Fruit fly (Drosophila melanogaster) whole organism, embryonic: ENCODE data around the gene Prm.
A peak's percentile ranks its signal among the peaks of the same experiment; 100 is the strongest.

Experiments
- B-H1 ChIP-seq: fragments of 200-800 bp; sonication (Bioruptor generic); IDR thresholded peaks from 3 replicates; pipeline ENCODE4 v1.3.6; 2022; ENCODE audit warnings: missing biosample characterization, missing genetic modification characterization
- Bteb2 ChIP-seq: fragments of 200-800 bp; sonication (Bioruptor generic); optimal IDR thresholded peaks from 2 replicates; lab custom pipeline; 2016; ENCODE audit warnings: missing biosample characterization, missing genetic modification characterization
- CG10209 ChIP-seq: fragments of 200-800 bp; sonication (Bioruptor generic); optimal IDR thresholded peaks from 3 replicates; lab custom pipeline; 2017; ENCODE audit warnings: missing biosample characterization, mild to moderate bottlenecking, missing genetic modification characterization, missing genetic modification reagents
- CG11398 ChIP-seq: fragments of 200-800 bp; sonication (Bioruptor generic); optimal IDR thresholded peaks from 2 replicates; lab custom pipeline; 2016; ENCODE audit warnings: missing biosample characterization, missing genetic modification characterization
- CG12769 ChIP-seq: fragments of 200-800 bp; sonication (Bioruptor generic); optimal IDR thresholded peaks from 2 replicates; lab custom pipeline; 2019; ENCODE audit warnings: missing biosample characterization, mild to moderate bottlenecking, missing genetic modification characterization, moderate library complexity
- CG17568 ChIP-seq: fragments of 200-800 bp; sonication (Bioruptor generic); optimal IDR thresholded peaks from 2 replicates; lab custom pipeline; 2018; ENCODE audit warnings: missing biosample characterization, mild to moderate bottlenecking, missing genetic modification characterization, moderate library complexity
- CG17612 ChIP-seq: fragments of 200-800 bp; sonication (Bioruptor generic); IDR thresholded peaks from 2 replicates; pipeline ENCODE4 v1.3.6; 2022; ENCODE audit warnings: missing biosample characterization, missing genetic modification characterization
- CG17802 ChIP-seq: fragments of 200-800 bp; sonication (Bioruptor generic); optimal IDR thresholded peaks from 2 replicates; lab custom pipeline; 2018; ENCODE audit warnings: missing biosample characterization, mild to moderate bottlenecking, missing genetic modification characterization, moderate library complexity
- CG18011 ChIP-seq: fragments of 200-800 bp; sonication (Bioruptor generic); optimal IDR thresholded peaks from 2 replicates; lab custom pipeline; 2017; ENCODE audit warnings: missing biosample characterization, missing genetic modification characterization, mild to moderate bottlenecking, moderate library complexity, missing genotype
- CG18764 ChIP-seq: fragments of 200-800 bp; sonication (Bioruptor generic); optimal IDR thresholded peaks from 3 replicates; lab custom pipeline; 2016; ENCODE audit warnings: missing biosample characterization, missing genetic modification characterization
- CG31388 ChIP-seq: fragments of 200-800 bp; sonication (Bioruptor generic); optimal IDR thresholded peaks from 2 replicates; lab custom pipeline; 2016; ENCODE audit warnings: missing biosample characterization, missing genetic modification characterization
- CG3995 ChIP-seq: fragments of 200-800 bp; sonication (Bioruptor generic); optimal IDR thresholded peaks from 3 replicates; lab custom pipeline; 2016; ENCODE audit warnings: missing biosample characterization, missing genetic modification characterization
- CG4730 ChIP-seq: fragments of 200-800 bp; sonication (Bioruptor generic); IDR thresholded peaks from 2 replicates; pipeline ENCODE4 v1.3.6; 2022; ENCODE audit warnings: missing biosample characterization, missing genetic modification characterization
- CG6791 ChIP-seq: fragments of 200-800 bp; sonication (Bioruptor generic); IDR thresholded peaks from 3 replicates; pipeline ENCODE4 v1.3.6; 2022; ENCODE audit warnings: missing biosample characterization, missing genetic modification characterization; ENCODE audit not compliant: partially characterized antibody
- CG7556 ChIP-seq: fragments of 200-800 bp; sonication (Bioruptor generic); optimal IDR thresholded peaks from 2 replicates; lab custom pipeline; 2017; ENCODE audit warnings: missing biosample characterization, mild to moderate bottlenecking, missing genetic modification characterization
- CG8359 ChIP-seq: fragments of 200-800 bp; sonication (Bioruptor generic); optimal IDR thresholded peaks from 2 replicates; lab custom pipeline; 2017; ENCODE audit warnings: missing biosample characterization, mild to moderate bottlenecking, missing genetic modification characterization, borderline replicate concordance
- CG8944 ChIP-seq: fragments of 200-800 bp; sonication (Bioruptor generic); optimal IDR thresholded peaks from 3 replicates; lab custom pipeline; 2016; ENCODE audit warnings: missing biosample characterization, missing genetic modification characterization
- CG9215 ChIP-seq: fragments of 200-800 bp; sonication (Bioruptor generic); IDR thresholded peaks from 2 replicates; pipeline ENCODE4 v1.3.6; 2022; ENCODE audit warnings: missing biosample characterization, missing genetic modification characterization
- CG9876 ChIP-seq: fragments of 200-800 bp; sonication (Bioruptor generic); optimal IDR thresholded peaks from 2 replicates; lab custom pipeline; 2016; ENCODE audit warnings: missing biosample characterization, missing genetic modification characterization
- Camta ChIP-seq: fragments of 200-800 bp; sonication (Bioruptor generic); optimal IDR thresholded peaks from 2 replicates; lab custom pipeline; 2016; ENCODE audit warnings: missing biosample characterization, missing genetic modification characterization
- Dad ChIP-seq: fragments of 200-800 bp; sonication (Bioruptor generic); optimal IDR thresholded peaks from 3 replicates; lab custom pipeline; 2016; ENCODE audit warnings: missing biosample characterization, missing genetic modification characterization
- Doc3 ChIP-seq: fragments of 200-800 bp; sonication (Bioruptor generic); IDR thresholded peaks from 3 replicates; pipeline ENCODE4 v1.3.6; 2022; ENCODE audit warnings: missing biosample characterization, missing genetic modification characterization; ENCODE audit not compliant: partially characterized antibody
- Ets65A ChIP-seq: fragments of 200-800 bp; sonication (Bioruptor generic); peaks from one replicate; lab custom pipeline; 2016; ENCODE audit warnings: missing biosample characterization, missing genetic modification characterization
- Ets97D ChIP-seq: fragments of 200-800 bp; sonication (Bioruptor generic); optimal IDR thresholded peaks from 3 replicates; lab custom pipeline; 2016; ENCODE audit warnings: missing biosample characterization, missing genetic modification characterization
- HmgD ChIP-seq: fragments of 200-800 bp; sonication (Bioruptor generic); optimal IDR thresholded peaks from 3 replicates; lab custom pipeline; 2016; ENCODE audit warnings: missing biosample characterization, missing genetic modification characterization
- Hmr ChIP-seq: fragments of 200-800 bp; sonication (Bioruptor generic); optimal IDR thresholded peaks from 3 replicates; lab custom pipeline; 2017; ENCODE audit warnings: mild to moderate bottlenecking, missing biosample characterization, missing genetic modification reagents, missing genetic modification characterization
- Max ChIP-seq: fragments of 200-800 bp; sonication (Bioruptor generic); optimal IDR thresholded peaks from 2 replicates; lab custom pipeline; 2016; ENCODE audit warnings: missing biosample characterization, mild to moderate bottlenecking, missing genetic modification characterization
- Ravus ChIP-seq: fragments of 200-800 bp; sonication (Bioruptor generic); IDR thresholded peaks from 2 replicates; pipeline ENCODE4 v1.3.6; 2022; ENCODE audit warnings: missing biosample characterization, missing genetic modification characterization
- Sox102F ChIP-seq: fragments of 200-800 bp; sonication (Bioruptor generic); optimal IDR thresholded peaks from 2 replicates; lab custom pipeline; 2018; ENCODE audit warnings: missing biosample characterization, mild to moderate bottlenecking, missing genetic modification characterization, moderate library complexity
- Xbp1 ChIP-seq: fragments of 200-800 bp; sonication (Bioruptor generic); optimal IDR thresholded peaks from 3 replicates; lab custom pipeline; 2016; ENCODE audit warnings: missing biosample characterization, mild to moderate bottlenecking, missing genetic modification characterization
- br ChIP-seq: fragments of >200 bp; optimal IDR thresholded peaks from 2 replicates; lab custom pipeline; 2017
- dmrt11E ChIP-seq: fragments of 200-800 bp; sonication (Bioruptor generic); optimal IDR thresholded peaks from 3 replicates; lab custom pipeline; 2018; ENCODE audit warnings: missing biosample characterization, mild to moderate bottlenecking, missing genetic modification characterization, moderate library complexity
- dysf ChIP-seq: fragments of 200-800 bp; sonication (Bioruptor generic); IDR thresholded peaks from 3 replicates; pipeline ENCODE4 v1.3.6; 2022; ENCODE audit warnings: missing biosample characterization, missing genetic modification characterization
- gro ChIP-seq: fragments of 200-800 bp; sonication (Bioruptor generic); optimal IDR thresholded peaks from 2 replicates; lab custom pipeline; 2016; ENCODE audit warnings: missing biosample characterization, missing genetic modification characterization
- her ChIP-seq: fragments of 200-800 bp; sonication (Bioruptor generic); optimal IDR thresholded peaks from 2 replicates; lab custom pipeline; 2016; ENCODE audit warnings: missing biosample characterization, missing genetic modification characterization
- jumu ChIP-seq: fragments of 200-800 bp; sonication (Bioruptor generic); optimal IDR thresholded peaks from 3 replicates; lab custom pipeline; 2016; ENCODE audit warnings: missing biosample characterization, missing genetic modification characterization
- lab ChIP-seq: fragments of 200-800 bp; sonication (Bioruptor generic); optimal IDR thresholded peaks from 3 replicates; lab custom pipeline; 2017; ENCODE audit warnings: missing biosample characterization, missing genetic modification characterization, mild to moderate bottlenecking, moderate library complexity, missing genetic modification reagents
- lov ChIP-seq, 2 experiments: fragments of 200-800 bp in 1 of 2; fragments of >200 bp in 1 of 2; sonication (Bioruptor generic) in 1 of 2; IDR thresholded peaks in 1 of 2; optimal IDR thresholded peaks in 1 of 2; 2 replicates in 1 of 2; 3 replicates in 1 of 2; pipeline versions ENCODE4 v1.3.6 to Lab custom; 2017 to 2022; ENCODE audit warnings: missing biosample characterization in 1 of 2, missing genetic modification characterization in 1 of 2
- mirr ChIP-seq: fragments of 200-800 bp; sonication (Bioruptor generic); optimal IDR thresholded peaks from 3 replicates; lab custom pipeline; 2018; ENCODE audit warnings: missing biosample characterization, mild to moderate bottlenecking, missing genetic modification characterization
- nmo ChIP-seq: fragments of 200-800 bp; sonication (Bioruptor generic); optimal IDR thresholded peaks from 2 replicates; lab custom pipeline; 2018; ENCODE audit warnings: missing biosample characterization, mild to moderate bottlenecking, missing genetic modification characterization, moderate library complexity
- odd ChIP-seq: fragments of 200-800 bp; sonication (Bioruptor generic); optimal IDR thresholded peaks from 2 replicates; lab custom pipeline; 2017; ENCODE audit warnings: missing biosample characterization, mild to moderate bottlenecking, missing genetic modification characterization
- org-1 ChIP-seq: fragments of 200-800 bp; sonication (Bioruptor generic); optimal IDR thresholded peaks from 2 replicates; lab custom pipeline; 2017; ENCODE audit warnings: missing biosample characterization, missing genetic modification characterization
- pan ChIP-seq, 4 experiments: fragments of >200 bp in 3 of 4; fragments of 200-800 bp in 1 of 4; sonication (Bioruptor generic) in 1 of 4; optimal IDR thresholded peaks in 3 of 4; IDR thresholded peaks in 1 of 4; 2 replicates each; pipeline versions ENCODE4 v1.3.6 to Lab custom; 2017 to 2022; ENCODE audit warnings: missing biosample characterization in 2 of 4, missing genetic modification characterization in 2 of 4, mixed read lengths in 1 of 4
- pnt ChIP-seq: fragments of 200-800 bp; sonication (Bioruptor generic); optimal IDR thresholded peaks from 3 replicates; lab custom pipeline; 2016; ENCODE audit warnings: missing biosample characterization, missing genetic modification characterization
- ranshi ChIP-seq: fragments of 200-800 bp; sonication (Bioruptor generic); IDR thresholded peaks from 2 replicates; pipeline ENCODE4 v1.3.6; 2022; ENCODE audit warnings: missing biosample characterization, missing genetic modification characterization
- tna ChIP-seq: fragments of 200-800 bp; sonication (Bioruptor generic); IDR thresholded peaks from 2 replicates; pipeline ENCODE4 v1.3.6; 2022; ENCODE audit warnings: missing biosample characterization, missing genetic modification characterization; ENCODE audit not compliant: partially characterized antibody
- ttk ChIP-seq: fragments of 200-800 bp; sonication (Bioruptor generic); IDR thresholded peaks from 2 replicates; pipeline ENCODE4 v2.1.2; 2022; ENCODE audit warnings: missing biosample characterization, missing genetic modification characterization
- tx ChIP-seq: fragments of 200-800 bp; sonication (Bioruptor generic); optimal IDR thresholded peaks from 2 replicates; lab custom pipeline; 2016; ENCODE audit warnings: missing biosample characterization, missing genetic modification characterization
- usp ChIP-seq: fragments of >200 bp; optimal IDR thresholded peaks from 2 replicates; lab custom pipeline; 2017; ENCODE audit warnings: missing biosample characterization, missing genetic modification characterization

Gene Prm

dm6 chr3L:8772998-8773684, 28.0 kb upstream of the Prm start (continued):
- TF ChIP-seq Ravus = no peak
- TF ChIP-seq lab = peak; percentile 46
- TF ChIP-seq odd (GFP tag; lab: Kevin White, UChicago) = peak; percentile 74
- TF ChIP-seq pnt (GFP tag; lab: Kevin White, UChicago) = peak; percentile 23
- no peak for TF ChIP-seq CG3995
- TF ChIP-seq CG8359 (GFP tag; lab: Kevin White, UChicago) = peak; percentile 48
- TF ChIP-seq CG31388 (GFP tag; lab: Kevin White, UChicago) = no peak
- TF ChIP-seq CG10209 (GFP tag; lab: Kevin White, UChicago) = peak; percentile 71
- peak; percentile 79 for TF ChIP-seq dysf (GFP tag; lab: Robert Waterston, UW)
- TF ChIP-seq br (lab: Kevin White, UChicago) = no peak
- TF ChIP-seq CG18011 (GFP tag; lab: Kevin White, UChicago) = peak; percentile 2
- TF ChIP-seq jumu (GFP tag; lab: Kevin White, UChicago) = peak; percentile 19
- TF ChIP-seq her (GFP tag; lab: Kevin White, UChicago) = no peak
- peak; percentile 68 for TF ChIP-seq CG17568 (GFP tag; lab: Kevin White, UChicago)
- TF ChIP-seq CG8944 (GFP tag; lab: Kevin White, UChicago) = peak; percentile 17
- TF ChIP-seq Max (GFP tag; lab: Kevin White, UChicago) = no peak
- TF ChIP-seq Ets65A = no peak
- peak; percentile 18 for TF ChIP-seq CG17802
- peak; percentile 26 for TF ChIP-seq Hmr (GFP tag; lab: Kevin White, UChicago)
- TF ChIP-seq dmrt11E (tag; lab: Kevin White, UChicago) = peak; percentile 84
- 0 out of 2 replicates have a peak, but pooled peaks have one; percentile 57 for TF ChIP-seq ranshi
- peak; percentile 71 for TF ChIP-seq CG12769 (tag; lab: Kevin White, UChicago)
- TF ChIP-seq gro (GFP tag; lab: Kevin White, UChicago) = no peak
- no peak for TF ChIP-seq tna
- peak; percentile 84 for TF ChIP-seq Sox102F (GFP tag; lab: Kevin White, UChicago)
- TF ChIP-seq Doc3 (GFP tag; lab: Robert Waterston, UW) = no peak
- peak; percentile 8 for TF ChIP-seq Camta (GFP tag; lab: Kevin White, UChicago)
- TF ChIP-seq mirr (GFP tag; lab: Kevin White, UChicago) = no peak
- TF ChIP-seq CG18764 (GFP tag; lab: Kevin White, UChicago) = peak; percentile 48
- peak; percentile 75 for TF ChIP-seq CG7556
- TF ChIP-seq org-1 = peak; percentile 47
- TF ChIP-seq CG6791 = no peak
- no peak for TF ChIP-seq HmgD (GFP tag; lab: Kevin White, UChicago)
- peak; percentile 74 for TF ChIP-seq Xbp1 (GFP tag; lab: Kevin White, UChicago)
- peak; percentile 85 for TF ChIP-seq nmo (GFP tag; lab: Kevin White, UChicago)
- no peak; the same call in 1 of the 2 replicates for TF ChIP-seq CG17612 (GFP tag; lab: Robert Waterston, UW)
- no peak for TF ChIP-seq Ets97D (GFP tag; lab: Kevin White, UChicago)
- TF ChIP-seq usp (GFP tag; lab: Kevin White, UChicago) = no peak
- TF ChIP-seq CG11398 (GFP tag; lab: Kevin White, UChicago) = peak; percentile 39
- no peak for TF ChIP-seq pan (optimal IDR thresholded peaks at IDR 0.05; lab: Kevin White, UChicago)
- TF ChIP-seq pan (GFP tag; optimal IDR thresholded peaks at IDR 0.05 in 1 of 2, IDR thresholded peaks at IDR 0.05 in 1 of 2) = peak in 1 of 2 experiments; percentile 86
- peak; percentile 24; the same call in 1 of the 2 replicates for TF ChIP-seq CG9215 (GFP tag; lab: Robert Waterston, UW)
- TF ChIP-seq CG9876 (GFP tag; lab: Kevin White, UChicago) = no peak
- TF ChIP-seq ttk = peak; percentile 62
- peak; percentile 5 for TF ChIP-seq Dad (GFP tag; lab: Kevin White, UChicago)
- TF ChIP-seq Bteb2 (GFP tag; lab: Kevin White, UChicago) = peak; percentile 28
- no peak for TF ChIP-seq lov (optimal IDR thresholded peaks at IDR 0.05; lab: Kevin White, UChicago)
- peak; percentile 65; the same call in 1 of the 3 replicates for TF ChIP-seq lov (GFP tag; IDR thresholded peaks at IDR 0.05; lab: Robert Waterston, UW)
- peak; percentile 48; the same call in 1 of the 2 replicates for TF ChIP-seq CG4730 (GFP tag; lab: Robert Waterston, UW)
- TF ChIP-seq B-H1 (GFP tag; lab: Robert Waterston, UW) = peak; percentile 43
- TF ChIP-seq tx = no peak
